Fruit fly (Drosophila melanogaster): Measurements from ENCODE around the gene t-cup.

The t-cup gene

dm6 chr2L:12529949-12530849 is 33.1 kb upstream of the t-cup start (continued):
- no peak for TF ChIP-seq emc (GFP tag; optimal IDR thresholded peaks at IDR 0.05)
- no peak for TF ChIP-seq gce (GFP tag; IDR thresholded peaks at IDR 0.05)
- peak; percentile 52; the same call in 1 of the 3 replicates for TF ChIP-seq CG17361 (GFP tag; IDR thresholded peaks at IDR 0.05)
- no peak for TF ChIP-seq CG2202 (tag; optimal IDR thresholded peaks at IDR 0.05)
- TF ChIP-seq Bgb (GFP tag; IDR thresholded peaks at IDR 0.05; ENCODE audit: partially characterized antibody): no peak
- TF ChIP-seq az2 (GFP tag; optimal IDR thresholded peaks at IDR 0.05): peak; percentile 25
- TF ChIP-seq sug (tag; optimal IDR thresholded peaks at IDR 0.05): peak; percentile 49
- no peak for TF ChIP-seq trem (tag; optimal IDR thresholded peaks at IDR 0.05)
- peak; percentile 49 for TF ChIP-seq CG11504 (tag; optimal IDR thresholded peaks at IDR 0.05)
- peak; percentile 19; the same call in 1 of the 2 replicates for TF ChIP-seq CG32532 (GFP tag; IDR thresholded peaks at IDR 0.05)
- TF ChIP-seq tin (GFP tag; optimal IDR thresholded peaks at IDR 0.05): no peak
- TF ChIP-seq amos (GFP tag; IDR thresholded peaks at IDR 0.05; ENCODE audit: partially characterized antibody): no peak; the same call in 1 of the 2 replicates
- peak; percentile 3 for TF ChIP-seq Hr3 (GFP tag; optimal IDR thresholded peaks at IDR 0.05)
- TF ChIP-seq CG10209 (GFP tag; optimal IDR thresholded peaks at IDR 0.05): no peak
- no peak for TF ChIP-seq CG30020 (tag; optimal IDR thresholded peaks at IDR 0.05)
- TF ChIP-seq tgo (GFP tag; IDR thresholded peaks at IDR 0.05): no peak; the same call in 1 of the 3 replicates
- peak; percentile 14 for TF ChIP-seq lab (GFP tag; optimal IDR thresholded peaks at IDR 0.05)
- TF ChIP-seq Xbp1 (GFP tag; optimal IDR thresholded peaks at IDR 0.05): peak; percentile 6
- no peak for TF ChIP-seq CG12659 (GFP tag; optimal IDR thresholded peaks at IDR 0.05)
- peak; percentile 30 for TF ChIP-seq CG9437 (GFP tag; optimal IDR thresholded peaks at IDR 0.05)
- peak; percentile 23 for TF ChIP-seq kni (GFP tag; optimal IDR thresholded peaks at IDR 0.05)
- no peak for TF ChIP-seq CG8089 (GFP tag; optimal IDR thresholded peaks at IDR 0.05)
- peak; percentile 58 for TF ChIP-seq CG18262 (tag; optimal IDR thresholded peaks at IDR 0.05)
- TF ChIP-seq Abd-B (GFP tag; optimal IDR thresholded peaks at IDR 0.05): no peak
- no peak for TF ChIP-seq pan (optimal IDR thresholded peaks at IDR 0.05)
- no peak for TF ChIP-seq pan (GFP tag; optimal IDR thresholded peaks at IDR 0.05 in 1 of 2, IDR thresholded peaks at IDR 0.05 in 1 of 2)
- TF ChIP-seq HLH54F (GFP tag; optimal IDR thresholded peaks at IDR 0.05): no peak
- TF ChIP-seq chn (GFP tag; optimal IDR thresholded peaks at IDR 0.05): no peak
- peak; percentile 33 for TF ChIP-seq unpg (GFP tag; optimal IDR thresholded peaks at IDR 0.05)
- peak; percentile 18 for TF ChIP-seq CG7987 (GFP tag; optimal IDR thresholded peaks at IDR 0.05)
- peak; percentile 83 for TF ChIP-seq crol (GFP tag; IDR thresholded peaks at IDR 0.05)
- TF ChIP-seq ab (GFP tag; optimal IDR thresholded peaks at IDR 0.05): no peak
- no peak for TF ChIP-seq CG17186 (GFP tag; optimal IDR thresholded peaks at IDR 0.05)
- TF ChIP-seq CG10654 (GFP tag; optimal IDR thresholded peaks at IDR 0.05): no peak
- TF ChIP-seq Elba2 (GFP tag; optimal IDR thresholded peaks at IDR 0.05): no peak
- TF ChIP-seq wor (GFP tag; IDR thresholded peaks at IDR 0.05): no peak
- TF ChIP-seq ase (GFP tag; IDR thresholded peaks at IDR 0.05): 0 out of 3 replicates have a peak, but pooled peaks have one; percentile 19
- no peak for TF ChIP-seq Tbp (GFP tag; optimal IDR thresholded peaks at IDR 0.05)
- peak; percentile 59 for TF ChIP-seq dmrt99B (tag; optimal IDR thresholded peaks at IDR 0.05)
- TF ChIP-seq rib (GFP tag; IDR thresholded peaks at IDR 0.05): 0 out of 2 replicates have a peak, but pooled peaks have one; percentile 39
- no peak for TF ChIP-seq CG13424 (tag; optimal IDR thresholded peaks at IDR 0.05)
- TF ChIP-seq E2f2 (GFP tag; IDR thresholded peaks at IDR 0.05): no peak
- no peak for TF ChIP-seq CG15269 (tag; optimal IDR thresholded peaks at IDR 0.05)
- peak; percentile 14 for TF ChIP-seq CG10543 (GFP tag; optimal IDR thresholded peaks at IDR 0.05)
- peak in 1 of 2 experiments; percentile 67 for TF ChIP-seq Hr51 (GFP tag; optimal IDR thresholded peaks at IDR 0.05)
- peak; percentile 44 for TF ChIP-seq CG8388 (GFP tag; optimal IDR thresholded peaks at IDR 0.05)
- TF ChIP-seq CG12391 (tag; optimal IDR thresholded peaks at IDR 0.05): peak; percentile 36
- TF ChIP-seq Sox100B (GFP tag; optimal IDR thresholded peaks at IDR 0.05): peak; percentile 4
